Fruit fly (Drosophila melanogaster) whole organism, wandering third instar larva: ENCODE results near the gene CG42597.

Experiments
- GATAd ChIP-seq: sonication (Bioruptor generic); optimal IDR thresholded peaks from 2 replicates; lab custom pipeline; 2016; ENCODE audit warnings: missing biosample characterization, missing genetic modification characterization
- OdsH ChIP-seq: fragments of 200-800 bp; sonication (Bioruptor generic); optimal IDR thresholded peaks from 2 replicates; lab custom pipeline; 2016; ENCODE audit warnings: missing biosample characterization, mild to moderate bottlenecking, missing genetic modification characterization
- rgr ChIP-seq: fragments of 200-800 bp; sonication (Bioruptor generic); optimal IDR thresholded peaks from 3 replicates; lab custom pipeline; 2016; ENCODE audit warnings: missing biosample characterization, mild to moderate bottlenecking, missing genetic modification characterization
- tai ChIP-seq: sonication (Bioruptor generic); optimal IDR thresholded peaks from 2 replicates; lab custom pipeline; 2016; ENCODE audit warnings: missing biosample characterization, missing genetic modification characterization
- usp ChIP-seq: fragments of >200 bp; optimal IDR thresholded peaks from 2 replicates; lab custom pipeline; 2017; ENCODE audit warnings: missing biosample characterization, missing genetic modification characterization

DNA sequence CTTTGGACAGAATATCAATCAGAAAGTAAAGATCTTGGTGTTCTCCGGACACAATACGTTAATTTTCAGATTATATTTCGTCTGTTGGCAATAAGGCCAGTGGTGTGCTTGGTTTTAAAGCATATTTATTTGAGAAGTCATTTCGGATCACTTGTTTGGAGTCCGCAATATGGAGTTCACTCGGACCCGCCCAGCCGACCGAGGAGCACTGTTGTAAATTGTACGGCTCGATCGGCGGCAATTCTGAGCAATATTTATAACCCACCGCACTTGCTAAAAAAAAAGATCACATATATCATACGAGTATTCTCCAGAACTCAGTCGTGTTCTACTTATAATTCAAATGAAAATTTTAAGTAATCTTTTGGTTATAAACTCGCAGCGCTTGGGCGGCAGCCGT, 50.3 kb downstream of the CG42597 start, which contains the start of gene CG31693:
- TF ChIP-seq tai (GFP tag; lab: Kevin White, UChicago) (no peak), OdsH (GFP tag; lab: Kevin White, UChicago) (no peak), GATAd (GFP tag; lab: Kevin White, UChicago) (no peak), rgr (GFP tag; lab: Kevin White, UChicago) (no peak), usp (GFP tag; lab: Kevin White, UChicago) (no peak)
